Fruit fly (Drosophila melanogaster) whole organism, embryonic: ENCODE measurements around the gene Blm.

Source experiments
- ATbp ChIP-seq: fragments of 200-800 bp; sonication (Bioruptor generic); optimal IDR thresholded peaks from 2 replicates; lab custom pipeline; 2017; ENCODE audit warnings: missing biosample characterization, mild to moderate bottlenecking, missing genetic modification characterization, missing genetic modification reagents
- B-H2 ChIP-seq: fragments of 200-800 bp; sonication (Bioruptor generic); optimal IDR thresholded peaks from 2 replicates; lab custom pipeline; 2018; ENCODE audit warnings: missing biosample characterization, mild to moderate bottlenecking, missing genetic modification characterization
- BtbVII ChIP-seq: fragments of 200-800 bp; sonication (Bioruptor generic); optimal IDR thresholded peaks from 3 replicates; lab custom pipeline; 2017; ENCODE audit warnings: missing biosample characterization, mild to moderate bottlenecking, missing genetic modification characterization
- CG12104 ChIP-seq: fragments of 200-800 bp; sonication (Bioruptor generic); optimal IDR thresholded peaks from 3 replicates; lab custom pipeline; 2016; ENCODE audit warnings: missing biosample characterization, missing genetic modification characterization
- CG12219 ChIP-seq: fragments of 200-800 bp; sonication (Bioruptor generic); optimal IDR thresholded peaks from 3 replicates; lab custom pipeline; 2018; ENCODE audit warnings: missing biosample characterization, mild to moderate bottlenecking, missing genetic modification characterization
- CG1529 ChIP-seq: fragments of 200-800 bp; sonication (Bioruptor generic); optimal IDR thresholded peaks from 3 replicates; lab custom pipeline; 2018; ENCODE audit warnings: missing biosample characterization, missing genetic modification characterization
- CG16779 ChIP-seq: fragments of 200-800 bp; sonication (Bioruptor generic); IDR thresholded peaks from 2 replicates; pipeline ENCODE4 v1.3.6; 2022; ENCODE audit warnings: missing biosample characterization, missing genetic modification characterization
- CG17802 ChIP-seq: fragments of 200-800 bp; sonication (Bioruptor generic); optimal IDR thresholded peaks from 2 replicates; lab custom pipeline; 2018; ENCODE audit warnings: missing biosample characterization, mild to moderate bottlenecking, missing genetic modification characterization, moderate library complexity
- CG18599 ChIP-seq: fragments of 200-800 bp; sonication (Bioruptor generic); optimal IDR thresholded peaks from 3 replicates; lab custom pipeline; 2017; ENCODE audit warnings: missing biosample characterization, missing genetic modification characterization, mild to moderate bottlenecking, moderate library complexity, missing genetic modification reagents
- CG2875 ChIP-seq: fragments of 200-800 bp; sonication (Bioruptor generic); optimal IDR thresholded peaks from 2 replicates; lab custom pipeline; 2017; ENCODE audit warnings: missing biosample characterization, mild to moderate bottlenecking, missing genetic modification characterization, missing genetic modification reagents
- CG31365 ChIP-seq: fragments of 200-800 bp; sonication (Bioruptor generic); optimal IDR thresholded peaks from 2 replicates; lab custom pipeline; 2018; ENCODE audit warnings: missing biosample characterization, mild to moderate bottlenecking, missing genetic modification characterization
- CG31441 ChIP-seq: fragments of 200-800 bp; sonication (Bioruptor generic); IDR thresholded peaks from 2 replicates; pipeline ENCODE4 v1.3.6; 2022; ENCODE audit warnings: missing biosample characterization, missing genetic modification characterization
- CG4282 ChIP-seq: fragments of 200-800 bp; sonication (Bioruptor generic); optimal IDR thresholded peaks from 2 replicates; lab custom pipeline; 2016; ENCODE audit warnings: missing biosample characterization, missing genetic modification characterization
- CG4424 ChIP-seq: fragments of 200-800 bp; sonication (Bioruptor generic); optimal IDR thresholded peaks from 3 replicates; lab custom pipeline; 2016; ENCODE audit warnings: missing biosample characterization, missing genetic modification characterization
- CG4617 ChIP-seq: fragments of 200-800 bp; sonication (Bioruptor generic); optimal IDR thresholded peaks from 3 replicates; lab custom pipeline; 2016; ENCODE audit warnings: missing biosample characterization, missing genetic modification characterization, borderline replicate concordance
- CG4820 ChIP-seq: fragments of 200-800 bp; sonication (Bioruptor generic); optimal IDR thresholded peaks from 3 replicates; lab custom pipeline; 2016; ENCODE audit warnings: missing biosample characterization, missing genetic modification characterization
- CG6254 ChIP-seq: fragments of 200-800 bp; sonication (Bioruptor generic); optimal IDR thresholded peaks from 3 replicates; lab custom pipeline; 2017; ENCODE audit warnings: mild to moderate bottlenecking, missing biosample characterization, missing genetic modification reagents, missing genetic modification characterization
- CG7372 ChIP-seq: fragments of 200-800 bp; sonication (Bioruptor generic); IDR thresholded peaks from 2 replicates; pipeline ENCODE4 v1.3.6; 2022; ENCODE audit warnings: missing biosample characterization, missing genetic modification characterization
- CG7928 ChIP-seq: fragments of 200-800 bp; sonication (Bioruptor generic); optimal IDR thresholded peaks from 2 replicates; lab custom pipeline; 2017; ENCODE audit warnings: missing biosample characterization, mild to moderate bottlenecking, missing genetic modification characterization
- CG8290 ChIP-seq, 3 experiments: fragments of 200-800 bp; sonication (Bioruptor generic); optimal IDR thresholded peaks; 2 replicates each; lab custom pipeline; 2016 to 2019; ENCODE audit warnings: missing biosample characterization in 3 of 3, missing genetic modification characterization in 3 of 3, mild to moderate bottlenecking in 2 of 3, moderate library complexity in 1 of 3
- CG8924 ChIP-seq: fragments of 200-800 bp; optimal IDR thresholded peaks from 3 replicates; lab custom pipeline; 2019; ENCODE audit warnings: missing biosample characterization, mild to moderate bottlenecking, missing genetic modification characterization, moderate library complexity
- CHES-1-like ChIP-seq: fragments of 200-800 bp; sonication (Bioruptor generic); optimal IDR thresholded peaks from 2 replicates; lab custom pipeline; 2016; ENCODE audit warnings: missing biosample characterization, missing genetic modification characterization
- Chrac-16 ChIP-seq: fragments of 200-800 bp; sonication (Bioruptor generic); optimal IDR thresholded peaks from 3 replicates; lab custom pipeline; 2016; ENCODE audit warnings: missing biosample characterization, missing genetic modification characterization
- CrebB ChIP-seq: fragments of 200-800 bp; sonication (Bioruptor generic); optimal IDR thresholded peaks from 3 replicates; lab custom pipeline; 2018; ENCODE audit warnings: missing biosample characterization, mild to moderate bottlenecking, missing genetic modification characterization
- Dbx ChIP-seq: fragments of 200-800 bp; sonication (Bioruptor generic); IDR thresholded peaks from 3 replicates; pipeline ENCODE4 v1.3.6; 2022; ENCODE audit warnings: missing biosample characterization, missing genetic modification characterization
- Drgx ChIP-seq: fragments of 200-800 bp; sonication (Bioruptor generic); IDR thresholded peaks from 2 replicates; pipeline ENCODE4 v1.3.6; 2022; ENCODE audit warnings: missing biosample characterization, missing genetic modification characterization
- E2f2 ChIP-seq: fragments of 200-800 bp; sonication (Bioruptor generic); IDR thresholded peaks from 2 replicates; pipeline ENCODE4 v1.3.6; 2022; ENCODE audit warnings: missing biosample characterization, missing genetic modification characterization
- Elba2 ChIP-seq: fragments of 200-800 bp; sonication (Bioruptor generic); optimal IDR thresholded peaks from 3 replicates; lab custom pipeline; 2016; ENCODE audit warnings: missing biosample characterization, missing genetic modification characterization
- Ets65A ChIP-seq: fragments of 200-800 bp; sonication (Bioruptor generic); peaks from one replicate; lab custom pipeline; 2016; ENCODE audit warnings: missing biosample characterization, missing genetic modification characterization
- Mad ChIP-seq: fragments of 200-800 bp; sonication (Bioruptor generic); optimal IDR thresholded peaks from 2 replicates; lab custom pipeline; 2016; ENCODE audit warnings: missing biosample characterization, missing genetic modification characterization
- NK7.1 ChIP-seq: fragments of 200-800 bp; sonication (Bioruptor generic); optimal IDR thresholded peaks from 3 replicates; lab custom pipeline; 2016; ENCODE audit warnings: missing biosample characterization, missing genetic modification characterization
- Xrp1 ChIP-seq: fragments of 200-800 bp; sonication (Bioruptor generic); IDR thresholded peaks from 2 replicates; pipeline ENCODE4 v1.3.6; 2022; ENCODE audit warnings: missing biosample characterization, missing genetic modification characterization
- bcd ChIP-seq: fragments of 200-800 bp; sonication (Bioruptor generic); optimal IDR thresholded peaks from 2 replicates; lab custom pipeline; 2017; ENCODE audit warnings: missing biosample characterization, mild to moderate bottlenecking, missing genetic modification characterization
- cato ChIP-seq: fragments of 200-800 bp; sonication (Bioruptor generic); optimal IDR thresholded peaks from 2 replicates; lab custom pipeline; 2016; ENCODE audit warnings: missing biosample characterization, missing genetic modification characterization, borderline replicate concordance
- disco-r ChIP-seq: fragments of 200-800 bp; sonication (Bioruptor generic); optimal IDR thresholded peaks from 2 replicates; lab custom pipeline; 2016; ENCODE audit warnings: missing biosample characterization, missing genetic modification characterization
- gro ChIP-seq: fragments of 200-800 bp; sonication (Bioruptor generic); optimal IDR thresholded peaks from 2 replicates; lab custom pipeline; 2016; ENCODE audit warnings: missing biosample characterization, missing genetic modification characterization
- pan ChIP-seq, 4 experiments: fragments of >200 bp in 3 of 4; fragments of 200-800 bp in 1 of 4; sonication (Bioruptor generic) in 1 of 4; optimal IDR thresholded peaks in 3 of 4; IDR thresholded peaks in 1 of 4; 2 replicates each; pipeline versions ENCODE4 v1.3.6 to Lab custom; 2017 to 2022; ENCODE audit warnings: missing biosample characterization in 2 of 4, missing genetic modification characterization in 2 of 4, mixed read lengths in 1 of 4
- pum ChIP-seq: fragments of 200-800 bp; sonication (Bioruptor generic); optimal IDR thresholded peaks from 2 replicates; lab custom pipeline; 2016; ENCODE audit warnings: missing biosample characterization, missing genetic modification characterization
- ro ChIP-seq: fragments of 200-800 bp; sonication (Bioruptor generic); IDR thresholded peaks from 2 replicates; pipeline ENCODE4 v1.3.6; 2022; ENCODE audit warnings: missing biosample characterization, missing genetic modification characterization
- sc ChIP-seq, 3 experiments: fragments of >200 bp in 2 of 3; fragments of 200-800 bp in 1 of 3; sonication (Bioruptor generic) in 1 of 3; optimal IDR thresholded peaks; 2 replicates in 2 of 3; 3 replicates in 1 of 3; lab custom pipeline; 2017; ENCODE audit warnings: mild to moderate bottlenecking in 1 of 3, missing biosample characterization in 1 of 3, missing genetic modification characterization in 1 of 3, missing genetic modification reagents in 1 of 3
- sd ChIP-seq: fragments of 200-800 bp; sonication (Bioruptor generic); optimal IDR thresholded peaks from 3 replicates; lab custom pipeline; 2018; ENCODE audit warnings: missing biosample characterization, mild to moderate bottlenecking, missing genetic modification characterization, moderate library complexity
- sens ChIP-seq: fragments of 200-800 bp; sonication (Bioruptor generic); peaks from one replicate; lab custom pipeline; 2016; ENCODE audit warnings: missing biosample characterization, missing genetic modification characterization
- sim ChIP-seq: fragments of 200-800 bp; sonication (Bioruptor generic); IDR thresholded peaks from 2 replicates; pipeline ENCODE4 v1.3.6; 2022; ENCODE audit warnings: missing biosample characterization, missing genetic modification characterization
- sna ChIP-seq: fragments of 200-800 bp; sonication (Bioruptor generic); IDR thresholded peaks from 2 replicates; pipeline ENCODE4 v1.3.6; 2022; ENCODE audit warnings: missing biosample characterization, missing genetic modification characterization; ENCODE audit not compliant: partially characterized antibody
- tio ChIP-seq: fragments of 200-800 bp; sonication (Bioruptor generic); optimal IDR thresholded peaks from 2 replicates; lab custom pipeline; 2017; ENCODE audit warnings: missing biosample characterization, missing genetic modification characterization, inconsistent platforms
- twi ChIP-seq: fragments of 200-800 bp; optimal IDR thresholded peaks from 2 replicates; lab custom pipeline; 2019; ENCODE audit warnings: missing biosample characterization, mild to moderate bottlenecking, missing genetic modification characterization, moderate library complexity
- unpg ChIP-seq: fragments of 200-800 bp; sonication (Bioruptor generic); optimal IDR thresholded peaks from 3 replicates; lab custom pipeline; 2018; ENCODE audit warnings: missing biosample characterization, mild to moderate bottlenecking, missing genetic modification characterization, moderate library complexity
- wek ChIP-seq: fragments of 200-800 bp; sonication (Bioruptor generic); optimal IDR thresholded peaks from 3 replicates; lab custom pipeline; 2018; ENCODE audit warnings: missing biosample characterization, mild to moderate bottlenecking, missing genetic modification characterization, moderate library complexity
- yki ChIP-seq: fragments of >200 bp; optimal IDR thresholded peaks from 3 replicates; lab custom pipeline; 2018

Gene Blm

dm6 chr3R:11689900-11690299 is 51.7 kb downstream of the Blm start, which contains the start of gene CG6908 (continued):
- TF ChIP-seq CG8290 (GFP tag; optimal IDR thresholded peaks at IDR 0.05; lab: Kevin White, UChicago): no peak
- peak in 1 of 2 experiments; percentile 7 for TF ChIP-seq CG8290 (tag; optimal IDR thresholded peaks at IDR 0.05; lab: Kevin White, UChicago)
- TF ChIP-seq E2f2: no peak
- peak; percentile 2 for TF ChIP-seq CHES-1-like (GFP tag; lab: Kevin White, UChicago)
- TF ChIP-seq Drgx: 0 out of 2 replicates have a peak, but pooled peaks have one; percentile 11

dm6 chr3R:11688055-11688454 is 53.5 kb downstream of the Blm start, which contains the start of gene CG6834:
Gene CG6834 (minus strand): TSS chr3R:11688133.
- TF ChIP-seq Xrp1 (GFP tag; lab: Robert Waterston, UW): no peak
- peak; percentile 46 for TF ChIP-seq wek
- TF ChIP-seq CrebB: peak; percentile 62
- no peak for TF ChIP-seq Drgx
- TF ChIP-seq NK7.1 (GFP tag; lab: Kevin White, UChicago): no peak
- TF ChIP-seq BtbVII (GFP tag; lab: Kevin White, UChicago): peak; percentile 47
- no peak for TF ChIP-seq CG4424 (GFP tag; lab: Kevin White, UChicago)
- TF ChIP-seq CG16779 (GFP tag; lab: Robert Waterston, UW): no peak
- TF ChIP-seq Mad (GFP tag; lab: Kevin White, UChicago): no peak
- TF ChIP-seq CG12219 (GFP tag; lab: Kevin White, UChicago): peak; percentile 28
- no peak for TF ChIP-seq CG4820
- no peak for TF ChIP-seq Ets65A (GFP tag; lab: Kevin White, UChicago)
- TF ChIP-seq CG31365 (tag; lab: Kevin White, UChicago): peak; percentile 0
- TF ChIP-seq sna (GFP tag; lab: Robert Waterston, UW): no peak
- no peak for TF ChIP-seq sc (optimal IDR thresholded peaks at IDR 0.05; lab: Kevin White, UChicago)
- TF ChIP-seq sc (GFP tag; optimal IDR thresholded peaks at IDR 0.05; lab: Kevin White, UChicago): no peak
- TF ChIP-seq Chrac-16: no peak
- no peak for TF ChIP-seq sim (GFP tag; lab: Robert Waterston, UW)
- TF ChIP-seq disco-r: no peak
- TF ChIP-seq CG6254 (GFP tag; lab: Kevin White, UChicago): no peak
- TF ChIP-seq Elba2 (GFP tag; lab: Kevin White, UChicago): no peak
- TF ChIP-seq pum (GFP tag; lab: Kevin White, UChicago): no peak
- TF ChIP-seq CG17802: no peak
- TF ChIP-seq CG7372 (GFP tag; lab: Robert Waterston, UW): no peak
- no peak for TF ChIP-seq cato
- peak; percentile 20 for TF ChIP-seq unpg (GFP tag; lab: Kevin White, UChicago)
- no peak for TF ChIP-seq CG12104
- TF ChIP-seq ATbp (GFP tag; lab: Kevin White, UChicago): peak; percentile 1
- no peak for TF ChIP-seq bcd (GFP tag; lab: Kevin White, UChicago)
- TF ChIP-seq yki (lab: Kevin White, UChicago): no peak
- TF ChIP-seq CG7928: no peak
- no peak for TF ChIP-seq CG18599 (GFP tag; lab: Kevin White, UChicago)
- TF ChIP-seq pan (optimal IDR thresholded peaks at IDR 0.05; lab: Kevin White, UChicago): no peak
- no peak for TF ChIP-seq pan (GFP tag; optimal IDR thresholded peaks at IDR 0.05 in 1 of 2, IDR thresholded peaks at IDR 0.05 in 1 of 2)
- TF ChIP-seq CG4617 (GFP tag; lab: Kevin White, UChicago): no peak
- TF ChIP-seq gro: no peak
- TF ChIP-seq CG8924 (tag; lab: Kevin White, UChicago): no peak
- TF ChIP-seq sens: peak; percentile 33
- TF ChIP-seq Dbx (GFP tag; lab: Robert Waterston, UW): no peak
- no peak for TF ChIP-seq CG31441
- TF ChIP-seq sd (tag; lab: Kevin White, UChicago): peak; percentile 38
- peak; percentile 20 for TF ChIP-seq B-H2 (GFP tag; lab: Kevin White, UChicago)
- TF ChIP-seq CG4282 (GFP tag; lab: Kevin White, UChicago): no peak
- TF ChIP-seq CG1529: no peak
- TF ChIP-seq twi (tag; lab: Kevin White, UChicago): no peak
- TF ChIP-seq CG2875 (GFP tag; lab: Kevin White, UChicago): no peak
- TF ChIP-seq ro: no peak
- no peak for TF ChIP-seq tio (GFP tag; lab: Kevin White, UChicago)
